Worm (Caenorhabditis elegans): Measurements from ENCODE around the gene pho-5.
A peak's percentile ranks its signal among the peaks of the same experiment; 100 is the strongest.

pho-5 gene

ce11 chrIII:7272088-7272487 lies 13.6 kb downstream of the pho-5 start:
- TF ChIP-seq ama-1 (optimal IDR thresholded peaks at IDR 0.05) (peak; percentile 22), elt-2 (tag; optimal IDR thresholded peaks at IDR 0.05) (peak; percentile 14), nhr-43 (tag; optimal IDR thresholded peaks at IDR 0.05; ENCODE audit: poor library complexity, severe bottlenecking) (peak; percentile 22), ztf-4 (tag; optimal IDR thresholded peaks at IDR 0.05) (no peak), ZK546.5 (tag; optimal IDR thresholded peaks at IDR 0.05) (no peak), nfya-1 (tag; optimal IDR thresholded peaks at IDR 0.05; ENCODE audit: insufficient read depth) (peak; percentile 47), nhr-12 (tag; optimal IDR thresholded peaks at IDR 0.05) (no peak), jun-1 (tag; optimal IDR thresholded peaks at IDR 0.05) (peak; percentile 71), egl-27 (tag; optimal IDR thresholded peaks at IDR 0.05) (no peak), egl-5 (tag; optimal IDR thresholded peaks at IDR 0.05) (peak; percentile 92), nhr-25 (tag; optimal IDR thresholded peaks at IDR 0.05) (peak; percentile 4), daf-12 (tag; optimal IDR thresholded peaks at IDR 0.05) (no peak), mml-1 (tag; optimal IDR thresholded peaks at IDR 0.05) (no peak), lsy-12 (tag; optimal IDR thresholded peaks at IDR 0.05) (peak; percentile 20), nhr-23 (tag; optimal IDR thresholded peaks at IDR 0.05) (peak; percentile 38), lin-39 (tag; optimal IDR thresholded peaks at IDR 0.05) (peak; percentile 31), unc-62 (GFP tag; optimal IDR thresholded peaks at IDR 0.05) (no peak), pha-4 (tag; optimal IDR thresholded peaks at IDR 0.05) (peak; percentile 84), lin-15B (tag; optimal IDR thresholded peaks at IDR 0.05) (no peak), pqm-1 (tag; optimal IDR thresholded peaks at IDR 0.05) (peak; percentile 1)

- TF ChIP-seq ceh-16 (tag; optimal IDR thresholded peaks at IDR 0.05): no peak
- no peak for TF ChIP-seq elt-1 (tag; optimal IDR thresholded peaks at IDR 0.05)
- no peak for TF ChIP-seq lsy-12 (tag; optimal IDR thresholded peaks at IDR 0.05)
- TF ChIP-seq snpc-4 (tag; optimal IDR thresholded peaks at IDR 0.05): no peak
- no peak for TF ChIP-seq nhr-43 (tag; optimal IDR thresholded peaks at IDR 0.05; ENCODE audit: poor library complexity, severe bottlenecking)
- TF ChIP-seq nhr-28 (tag; optimal IDR thresholded peaks at IDR 0.05): no peak
- TF ChIP-seq fos-1 (tag; optimal IDR thresholded peaks at IDR 0.05): no peak
- no peak for TF ChIP-seq fkh-10 (GFP tag; optimal IDR thresholded peaks at IDR 0.05)
- peak; percentile 12 for TF ChIP-seq pha-4 (tag; optimal IDR thresholded peaks at IDR 0.05)
- TF ChIP-seq aly-2 (tag; optimal IDR thresholded peaks at IDR 0.05): no peak
- TF ChIP-seq elt-2 (tag; optimal IDR thresholded peaks at IDR 0.05): peak; percentile 51
- TF ChIP-seq nhr-23 (tag; optimal IDR thresholded peaks at IDR 0.05): peak; percentile 42
- TF ChIP-seq lin-15B (tag; optimal IDR thresholded peaks at IDR 0.05): no peak
- no peak for TF ChIP-seq mml-1 (tag; optimal IDR thresholded peaks at IDR 0.05)
These were observed 14.6 kb downstream of the pho-5 start for ce11 chrIII:7271083-7271482.

ce11 chrIII:7263028-7263427 lies 22.7 kb downstream of the pho-5 start:
- TF ChIP-seq nhr-237 (tag; optimal IDR thresholded peaks at IDR 0.05) (no peak), nfya-1 (tag; optimal IDR thresholded peaks at IDR 0.05; ENCODE audit: insufficient read depth) (no peak), ZK546.5 (tag; optimal IDR thresholded peaks at IDR 0.05) (no peak), lin-39 (tag; optimal IDR thresholded peaks at IDR 0.05) (no peak), nhr-25 (tag; optimal IDR thresholded peaks at IDR 0.05) (no peak)

ce11 chrIII:7262592-7262991 lies 23.1 kb downstream of the pho-5 start:
- TF ChIP-seq tbx-2 (tag; optimal IDR thresholded peaks at IDR 0.05) (no peak), fkh-10 (GFP tag; optimal IDR thresholded peaks at IDR 0.05) (peak; percentile 72)

ce11 chrIII:7258931-7259330 lies 26.8 kb downstream of the pho-5 start, which contains the start of gene B0361.4:
B0361.4 (plus strand) TSS chrIII:7258991.
- TF ChIP-seq unc-39 (tag; optimal IDR thresholded peaks at IDR 0.05) (no peak), unc-62 (GFP tag; optimal IDR thresholded peaks at IDR 0.05) (no peak), elt-2 (tag; optimal IDR thresholded peaks at IDR 0.05) (no peak), fkh-10 (GFP tag; optimal IDR thresholded peaks at IDR 0.05) (peak; percentile 93)

ce11 chrIII:7253669-7254068 lies 32.0 kb downstream of the pho-5 start:
- no peak for TF ChIP-seq fkh-2 (tag; optimal IDR thresholded peaks at IDR 0.05)
- TF ChIP-seq nhr-11 (tag; optimal IDR thresholded peaks at IDR 0.05): no peak
- TF ChIP-seq nfya-1 (tag; optimal IDR thresholded peaks at IDR 0.05; ENCODE audit: insufficient read depth): peak; percentile 16
- no peak for TF ChIP-seq mdl-1 (tag; optimal IDR thresholded peaks at IDR 0.05)
- TF ChIP-seq nhr-25 (tag; optimal IDR thresholded peaks at IDR 0.05): no peak
- TF ChIP-seq nhr-67 (tag; optimal IDR thresholded peaks at IDR 0.05): no peak
- no peak for TF ChIP-seq egl-5 (tag; optimal IDR thresholded peaks at IDR 0.05)
- no peak for TF ChIP-seq aly-2 (tag; optimal IDR thresholded peaks at IDR 0.05)
- no peak for TF ChIP-seq ZK546.5 (tag; optimal IDR thresholded peaks at IDR 0.05)
- TF ChIP-seq lin-15B (tag; optimal IDR thresholded peaks at IDR 0.05): no peak
- no peak for TF ChIP-seq ceh-28 (tag; optimal IDR thresholded peaks at IDR 0.05)
- TF ChIP-seq fkh-10 (GFP tag; optimal IDR thresholded peaks at IDR 0.05): peak; percentile 71
- no peak for TF ChIP-seq skn-1 (tag; optimal IDR thresholded peaks at IDR 0.05)
- no peak for TF ChIP-seq ama-1 (optimal IDR thresholded peaks at IDR 0.05)
- no peak for TF ChIP-seq elt-1 (tag; optimal IDR thresholded peaks at IDR 0.05)
